Fruit fly (Drosophila melanogaster) whole organism, embryonic: ENCODE data around the gene mib2.

ENCODE experiments used
- Aef1 ChIP-seq: fragments of 200-800 bp; sonication (Bioruptor generic); IDR thresholded peaks from 3 replicates; pipeline ENCODE4 v1.3.6; 2022; ENCODE audit warnings: missing biosample characterization, missing genetic modification characterization
- B-H1 ChIP-seq: fragments of 200-800 bp; sonication (Bioruptor generic); IDR thresholded peaks from 3 replicates; pipeline ENCODE4 v1.3.6; 2022; ENCODE audit warnings: missing biosample characterization, missing genetic modification characterization
- CG10147 ChIP-seq: fragments of 200-800 bp; sonication (Bioruptor generic); optimal IDR thresholded peaks from 2 replicates; lab custom pipeline; 2019; ENCODE audit warnings: missing biosample characterization, mild to moderate bottlenecking, missing genetic modification characterization, moderate library complexity
- CG10462 ChIP-seq: fragments of 200-800 bp; sonication (Bioruptor generic); optimal IDR thresholded peaks from 2 replicates; lab custom pipeline; 2016; ENCODE audit warnings: missing biosample characterization, missing genetic modification characterization
- CG11398 ChIP-seq: fragments of 200-800 bp; sonication (Bioruptor generic); optimal IDR thresholded peaks from 2 replicates; lab custom pipeline; 2016; ENCODE audit warnings: missing biosample characterization, missing genetic modification characterization
- CG11696 ChIP-seq: fragments of 200-800 bp; sonication (Bioruptor generic); IDR thresholded peaks from 2 replicates; pipeline ENCODE4 v1.3.6; 2022; ENCODE audit warnings: missing biosample characterization, missing genetic modification characterization
- CG12071 ChIP-seq: fragments of 200-800 bp; sonication (Bioruptor generic); optimal IDR thresholded peaks from 3 replicates; lab custom pipeline; 2018; ENCODE audit warnings: missing biosample characterization, mild to moderate bottlenecking, missing genetic modification characterization
- CG12155 ChIP-seq: fragments of 200-800 bp; sonication (Bioruptor generic); optimal IDR thresholded peaks from 3 replicates; lab custom pipeline; 2016; ENCODE audit warnings: missing biosample characterization, missing genetic modification characterization
- CG12391 ChIP-seq: fragments of 200-800 bp; sonication (Bioruptor generic); optimal IDR thresholded peaks from 3 replicates; lab custom pipeline; 2018; ENCODE audit warnings: missing biosample characterization, mild to moderate bottlenecking, missing genetic modification characterization, moderate library complexity
- CG14965 ChIP-seq: fragments of 200-800 bp; sonication (Bioruptor generic); optimal IDR thresholded peaks from 2 replicates; lab custom pipeline; 2016; ENCODE audit warnings: missing biosample characterization, missing genetic modification characterization, borderline replicate concordance
- CG1647 ChIP-seq: fragments of 200-800 bp; sonication (Bioruptor generic); optimal IDR thresholded peaks from 3 replicates; lab custom pipeline; 2016; ENCODE audit warnings: missing biosample characterization, missing genetic modification characterization
- CG17186 ChIP-seq: fragments of 200-800 bp; sonication (Bioruptor generic); optimal IDR thresholded peaks from 3 replicates; lab custom pipeline; 2017; ENCODE audit warnings: missing biosample characterization, missing genetic modification reagents, missing genetic modification characterization
- CG18476 ChIP-seq: fragments of 200-800 bp; sonication (Bioruptor generic); optimal IDR thresholded peaks from 2 replicates; lab custom pipeline; 2016; ENCODE audit warnings: missing biosample characterization, mild to moderate bottlenecking, missing genetic modification characterization
- CG2199 ChIP-seq: fragments of 200-800 bp; sonication (Bioruptor generic); IDR thresholded peaks from 3 replicates; pipeline ENCODE4 v1.3.6; 2022; ENCODE audit warnings: missing biosample characterization, missing genetic modification characterization
- CG31365 ChIP-seq: fragments of 200-800 bp; sonication (Bioruptor generic); optimal IDR thresholded peaks from 2 replicates; lab custom pipeline; 2018; ENCODE audit warnings: missing biosample characterization, mild to moderate bottlenecking, missing genetic modification characterization
- CG3163 ChIP-seq: fragments of 200-800 bp; sonication (Bioruptor generic); optimal IDR thresholded peaks from 3 replicates; lab custom pipeline; 2016; ENCODE audit warnings: missing biosample characterization, missing genetic modification characterization
- CG4360 ChIP-seq: fragments of 200-800 bp; sonication (Bioruptor generic); IDR thresholded peaks from 2 replicates; pipeline ENCODE4 v1.3.6; 2022; ENCODE audit warnings: missing biosample characterization, missing genetic modification characterization
- CG6689 ChIP-seq: fragments of 200-800 bp; sonication (Bioruptor generic); IDR thresholded peaks from 2 replicates; pipeline ENCODE4 v1.3.6; 2022; ENCODE audit warnings: missing biosample characterization, missing genetic modification characterization
- CG7357 ChIP-seq: fragments of 200-800 bp; sonication (Bioruptor generic); IDR thresholded peaks from 3 replicates; pipeline ENCODE4 v1.3.6; 2022; ENCODE audit warnings: missing biosample characterization, missing genetic modification characterization
- CG8388 ChIP-seq: fragments of 200-800 bp; sonication (Bioruptor generic); optimal IDR thresholded peaks from 2 replicates; lab custom pipeline; 2019; ENCODE audit warnings: missing biosample characterization, mild to moderate bottlenecking, missing genetic modification characterization, moderate library complexity
- D19B ChIP-seq: fragments of 200-800 bp; sonication (Bioruptor generic); optimal IDR thresholded peaks from 2 replicates; lab custom pipeline; 2017; ENCODE audit warnings: missing biosample characterization, mild to moderate bottlenecking, missing genetic modification characterization
- Ets97D ChIP-seq: fragments of 200-800 bp; sonication (Bioruptor generic); optimal IDR thresholded peaks from 3 replicates; lab custom pipeline; 2016; ENCODE audit warnings: missing biosample characterization, missing genetic modification characterization
- HLH54F ChIP-seq: fragments of 200-800 bp; sonication (Bioruptor generic); optimal IDR thresholded peaks from 3 replicates; lab custom pipeline; 2016; ENCODE audit warnings: missing biosample characterization, missing genetic modification characterization
- Hmx ChIP-seq: fragments of 200-800 bp; sonication (Bioruptor generic); optimal IDR thresholded peaks from 2 replicates; lab custom pipeline; 2016; ENCODE audit warnings: missing biosample characterization, missing genetic modification characterization
- Mes4 ChIP-seq: fragments of 200-800 bp; sonication (Bioruptor generic); optimal IDR thresholded peaks from 2 replicates; lab custom pipeline; 2016; ENCODE audit warnings: missing biosample characterization, missing genetic modification characterization
- Oli ChIP-seq: fragments of 200-800 bp; sonication (Bioruptor generic); optimal IDR thresholded peaks from 2 replicates; lab custom pipeline; 2018; ENCODE audit warnings: missing biosample characterization, mild to moderate bottlenecking, missing genetic modification characterization, moderate library complexity
- Six4 ChIP-seq: fragments of 200-800 bp; sonication (Bioruptor generic); optimal IDR thresholded peaks from 2 replicates; lab custom pipeline; 2016; ENCODE audit warnings: missing biosample characterization, missing genetic modification characterization
- Spps ChIP-seq: fragments of 200-800 bp; sonication (Bioruptor generic); optimal IDR thresholded peaks from 2 replicates; lab custom pipeline; 2018; ENCODE audit warnings: missing biosample characterization, mild to moderate bottlenecking, missing genetic modification characterization
- Trl ChIP-seq, 3 experiments: fragments of >200 bp in 2 of 3; fragments of 200-800 bp in 1 of 3; sonication (Bioruptor generic) in 1 of 3; optimal IDR thresholded peaks; 2 replicates in 1 of 3; 3 replicates in 2 of 3; lab custom pipeline; 2016 to 2017; ENCODE audit warnings: missing biosample characterization in 1 of 3, missing genetic modification characterization in 1 of 3
- Usf ChIP-seq: fragments of 200-800 bp; sonication (Bioruptor generic); optimal IDR thresholded peaks from 2 replicates; lab custom pipeline; 2017; ENCODE audit warnings: missing genotype, missing biosample characterization, missing genetic modification characterization
- YL-1 ChIP-seq: fragments of 200-800 bp; sonication (Bioruptor generic); optimal IDR thresholded peaks from 3 replicates; lab custom pipeline; 2017; ENCODE audit warnings: missing biosample characterization, mild to moderate bottlenecking, missing genetic modification characterization
- abd-A ChIP-seq: fragments of 200-800 bp; sonication (Bioruptor generic); optimal IDR thresholded peaks from 3 replicates; lab custom pipeline; 2019; ENCODE audit warnings: missing biosample characterization, mild to moderate bottlenecking, missing genetic modification characterization, moderate library complexity
- bsh ChIP-seq, 2 experiments: fragments of 200-800 bp; sonication (Bioruptor generic); optimal IDR thresholded peaks; 2 replicates each; lab custom pipeline; 2017 to 2018; ENCODE audit warnings: mild to moderate bottlenecking in 2 of 2, missing biosample characterization in 2 of 2, missing genetic modification characterization in 2 of 2, moderate library complexity in 1 of 2
- btn ChIP-seq: fragments of 200-800 bp; sonication (Bioruptor generic); optimal IDR thresholded peaks from 2 replicates; lab custom pipeline; 2016; ENCODE audit warnings: missing biosample characterization, missing genetic modification characterization
- croc ChIP-seq: fragments of 200-800 bp; sonication (Bioruptor generic); conservative IDR thresholded peaks from 3 replicates; pipeline ENCODE4 v1.3.6; 2022; ENCODE audit warnings: missing biosample characterization, missing genetic modification characterization
- dmrt99B ChIP-seq: fragments of 200-800 bp; sonication (Bioruptor generic); optimal IDR thresholded peaks from 2 replicates; lab custom pipeline; 2018; ENCODE audit warnings: missing biosample characterization, mild to moderate bottlenecking, missing genetic modification characterization, moderate library complexity
- fd96Cb ChIP-seq: fragments of 200-800 bp; sonication (Bioruptor generic); optimal IDR thresholded peaks from 2 replicates; lab custom pipeline; 2018; ENCODE audit warnings: missing biosample characterization, mild to moderate bottlenecking, missing genetic modification characterization, moderate library complexity
- gcm ChIP-seq: fragments of 200-800 bp; sonication (Bioruptor generic); optimal IDR thresholded peaks from 2 replicates; lab custom pipeline; 2019; ENCODE audit warnings: missing biosample characterization, mild to moderate bottlenecking, missing genetic modification characterization, moderate library complexity
- gsb ChIP-seq: fragments of 200-800 bp; sonication (Bioruptor generic); IDR thresholded peaks from 2 replicates; pipeline ENCODE4 v1.3.6; 2022; ENCODE audit warnings: missing biosample characterization, missing genetic modification characterization
- ken ChIP-seq: fragments of 200-800 bp; sonication (Bioruptor generic); IDR thresholded peaks from 3 replicates; pipeline ENCODE4 v1.3.6; 2022; ENCODE audit warnings: missing biosample characterization, missing genetic modification characterization
- luna ChIP-seq: fragments of 200-800 bp; sonication (Bioruptor generic); optimal IDR thresholded peaks from 2 replicates; lab custom pipeline; 2016; ENCODE audit warnings: missing biosample characterization, missing genetic modification characterization
- p53 ChIP-seq: fragments of 200-800 bp; sonication (Bioruptor generic); optimal IDR thresholded peaks from 2 replicates; lab custom pipeline; 2016; ENCODE audit warnings: missing biosample characterization, missing genetic modification characterization
- pfk ChIP-seq: fragments of 200-800 bp; sonication (Bioruptor generic); optimal IDR thresholded peaks from 2 replicates; lab custom pipeline; 2018; ENCODE audit warnings: missing biosample characterization, mild to moderate bottlenecking, missing genetic modification characterization, moderate library complexity
- pnt ChIP-seq: fragments of 200-800 bp; sonication (Bioruptor generic); optimal IDR thresholded peaks from 3 replicates; lab custom pipeline; 2016; ENCODE audit warnings: missing biosample characterization, missing genetic modification characterization
- schlank ChIP-seq: fragments of 200-800 bp; sonication (Bioruptor generic); optimal IDR thresholded peaks from 2 replicates; lab custom pipeline; 2018; ENCODE audit warnings: missing biosample characterization, mild to moderate bottlenecking, missing genetic modification characterization
- sens ChIP-seq: fragments of 200-800 bp; sonication (Bioruptor generic); peaks from one replicate; lab custom pipeline; 2016; ENCODE audit warnings: missing biosample characterization, missing genetic modification characterization
- sima ChIP-seq: fragments of 200-800 bp; sonication (Bioruptor generic); optimal IDR thresholded peaks from 2 replicates; lab custom pipeline; 2016; ENCODE audit warnings: missing biosample characterization, missing genetic modification characterization
- ssp ChIP-seq: fragments of 200-800 bp; sonication (Bioruptor generic); IDR thresholded peaks from 2 replicates; pipeline ENCODE4 v1.3.6; 2022; ENCODE audit warnings: missing biosample characterization, missing genetic modification characterization
- wor ChIP-seq: fragments of 200-800 bp; sonication (Bioruptor generic); IDR thresholded peaks from 2 replicates; pipeline ENCODE4 v1.3.6; 2022; ENCODE audit warnings: missing biosample characterization, missing genetic modification characterization

Gene mib2

DNA sequence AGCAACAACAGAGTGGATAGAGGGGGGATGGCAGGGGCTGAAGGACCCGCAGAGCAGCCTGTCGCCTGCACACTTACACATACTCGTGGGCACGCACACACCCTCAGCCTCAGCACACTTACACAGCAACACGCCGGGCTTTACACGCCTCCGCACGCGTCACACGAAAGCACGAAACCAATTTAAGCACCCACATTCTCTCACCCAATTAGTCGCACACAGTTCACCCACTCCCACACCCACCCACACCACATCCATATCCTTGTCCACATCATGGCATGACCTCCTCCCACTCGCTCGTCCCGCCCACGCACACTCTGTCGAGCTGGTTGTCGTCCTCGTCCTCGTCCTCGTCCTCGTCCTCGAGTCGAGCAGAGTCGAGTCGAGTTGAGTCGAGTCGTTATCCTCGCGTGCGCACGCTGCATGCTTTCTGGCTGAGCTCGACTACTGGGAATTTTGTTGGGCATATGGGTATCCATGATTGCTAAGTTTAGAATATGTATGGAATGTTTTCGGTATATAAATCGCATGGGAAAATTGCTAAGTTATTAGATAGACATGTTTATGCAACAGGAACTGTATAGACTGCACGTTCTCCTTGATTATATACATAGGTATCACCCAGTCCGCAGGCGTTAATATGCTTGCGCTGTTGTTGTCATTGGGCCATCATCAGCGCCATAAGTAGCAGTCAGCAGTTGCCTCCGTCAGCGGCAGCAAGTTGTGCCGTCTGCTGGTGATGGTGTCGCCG, 22.2 kb upstream of the mib2 start (continued):
- TF ChIP-seq Six4 (GFP tag; lab: Kevin White, UChicago) = peak; percentile 47
- TF ChIP-seq p53 = peak; percentile 12
- TF ChIP-seq gsb (GFP tag; lab: Robert Waterston, UW) = peak; percentile 67
- TF ChIP-seq sens (GFP tag; lab: Kevin White, UChicago) = peak; percentile 95
- TF ChIP-seq Spps (tag; lab: Kevin White, UChicago) = peak; percentile 6
- TF ChIP-seq sima = no peak
- no peak for TF ChIP-seq pfk (GFP tag; lab: Kevin White, UChicago)
- peak; percentile 65 for TF ChIP-seq CG11398
- TF ChIP-seq wor (GFP tag; lab: Robert Waterston, UW) = peak; percentile 74
- TF ChIP-seq D19B (GFP tag; lab: Kevin White, UChicago) = peak; percentile 97
- TF ChIP-seq schlank (tag; lab: Kevin White, UChicago) = peak; percentile 75
- peak; percentile 62 for TF ChIP-seq Mes4
- peak; percentile 15 for TF ChIP-seq btn (GFP tag; lab: Kevin White, UChicago)
- TF ChIP-seq Usf (GFP tag; lab: Kevin White, UChicago) = peak; percentile 10
- peak; percentile 85 for TF ChIP-seq CG6689 (GFP tag; lab: Robert Waterston, UW)
- TF ChIP-seq CG3163 = peak; percentile 44
- TF ChIP-seq CG12391 (tag; lab: Kevin White, UChicago) = peak; percentile 81
- peak; percentile 7 for TF ChIP-seq CG14965
- peak; percentile 76 for TF ChIP-seq CG7357 (GFP tag; lab: Robert Waterston, UW)
- peak; percentile 80 for TF ChIP-seq ssp
- TF ChIP-seq YL-1 (GFP tag; lab: Kevin White, UChicago) = no peak
- peak; percentile 74 for TF ChIP-seq CG12071 (GFP tag; lab: Kevin White, UChicago)
- TF ChIP-seq CG18476 (GFP tag; lab: Kevin White, UChicago) = peak; percentile 73
- 0 out of 3 replicates have a peak, but pooled peaks have one; percentile 52 for TF ChIP-seq CG2199
- TF ChIP-seq croc (GFP tag; lab: Robert Waterston, UW) = peak; percentile 71
- TF ChIP-seq CG12155 (GFP tag; lab: Kevin White, UChicago) = peak; percentile 74
- TF ChIP-seq Oli (tag; lab: Kevin White, UChicago) = peak; percentile 84
- TF ChIP-seq abd-A (tag; lab: Kevin White, UChicago) = peak; percentile 96
- peak; percentile 3 for TF ChIP-seq CG10462 (GFP tag; lab: Kevin White, UChicago)
- peak; percentile 85 for TF ChIP-seq Aef1
- TF ChIP-seq bsh (GFP tag; optimal IDR thresholded peaks at IDR 0.05; lab: Kevin White, UChicago) = peak; percentile 44 to 81
- peak; percentile 42 for TF ChIP-seq Ets97D (GFP tag; lab: Kevin White, UChicago)
- peak; percentile 78 for TF ChIP-seq B-H1 (GFP tag; lab: Robert Waterston, UW)
- TF ChIP-seq Hmx = peak; percentile 16
- peak; percentile 88 for TF ChIP-seq dmrt99B (tag; lab: Kevin White, UChicago)
- peak; percentile 85 for TF ChIP-seq pnt
- peak; percentile 27 for TF ChIP-seq CG17186
- peak; percentile 55 for TF ChIP-seq luna (GFP tag; lab: Kevin White, UChicago)
- no peak for TF ChIP-seq Trl (optimal IDR thresholded peaks at IDR 0.05; lab: Kevin White, UChicago)
- peak; percentile 77 for TF ChIP-seq Trl (GFP tag; optimal IDR thresholded peaks at IDR 0.05; lab: Kevin White, UChicago)
- peak; percentile 50 for TF ChIP-seq CG31365 (tag; lab: Kevin White, UChicago)
- TF ChIP-seq CG1647 (GFP tag; lab: Kevin White, UChicago) = peak; percentile 66
- TF ChIP-seq CG4360 = peak; percentile 36; the same call in 1 of the 2 replicates
- peak; percentile 79 for TF ChIP-seq HLH54F (GFP tag; lab: Kevin White, UChicago)
- TF ChIP-seq gcm (GFP tag; lab: Kevin White, UChicago) = peak; percentile 19
- peak; percentile 86 for TF ChIP-seq ken (GFP tag; lab: Robert Waterston, UW)
- peak; percentile 75 for TF ChIP-seq fd96Cb (tag; lab: Kevin White, UChicago)
- peak; percentile 59 for TF ChIP-seq CG8388 (GFP tag; lab: Kevin White, UChicago)
- peak; percentile 73 for TF ChIP-seq CG10147 (GFP tag; lab: Kevin White, UChicago)
- 0 out of 2 replicates have a peak, but pooled peaks have one; percentile 32 for TF ChIP-seq CG11696 (GFP tag; lab: Robert Waterston, UW)
